Worm (Caenorhabditis elegans): ENCODE measurements around the gene sptf-2.
A peak's percentile ranks its signal among the peaks of the same experiment; 100 is the strongest.

The sptf-2 gene

ce11 chrII:8625163-8625562, at the start of gene sptf-2:
Gene sptf-2, plus strand, starts transcription at chrII:8625459.
- TF ChIP-seq vab-7 (GFP tag; IDR thresholded peaks at IDR 0.05), result no peak
- TF ChIP-seq dmd-8 (GFP tag; IDR thresholded peaks at IDR 0.05), result no peak
- no peak for TF ChIP-seq T26A8.4 (GFP tag; IDR thresholded peaks at IDR 0.05)
- TF ChIP-seq ceh-82 (tag; optimal IDR thresholded peaks at IDR 0.05), result no peak
- TF ChIP-seq php-3 (GFP tag; IDR thresholded peaks at IDR 0.05), result peak; percentile 97
- TF ChIP-seq cey-2 (tag; optimal IDR thresholded peaks at IDR 0.05; ENCODE audit: borderline replicate concordance, insufficient read depth), result no peak
- no peak for TF ChIP-seq zfp-2 (tag; optimal IDR thresholded peaks at IDR 0.05)
- TF ChIP-seq egl-43 (GFP tag; IDR thresholded peaks at IDR 0.05), result no peak
- TF ChIP-seq Y48G9A.11 (GFP tag; IDR thresholded peaks at IDR 0.05), result no peak
- peak; percentile 50 for TF ChIP-seq aha-1 (tag)
- TF ChIP-seq daf-12 (tag; optimal IDR thresholded peaks at IDR 0.05), result no peak
- no peak for TF ChIP-seq lin-39 (tag; optimal IDR thresholded peaks at IDR 0.05)
- no peak for TF ChIP-seq D1046.2 (GFP tag; IDR thresholded peaks at IDR 0.05)
- no peak; the same call in 1 of the 2 replicates for TF ChIP-seq set-16 (GFP tag; IDR thresholded peaks at IDR 0.05)
- no peak for TF ChIP-seq unc-39 (tag; optimal IDR thresholded peaks at IDR 0.05)
- peak; percentile 92 for TF ChIP-seq nhr-28 (tag; optimal IDR thresholded peaks at IDR 0.05)
- TF ChIP-seq zag-1 (tag; optimal IDR thresholded peaks at IDR 0.05), result no peak
- peak; percentile 34; the same call in 1 of the 2 replicates for TF ChIP-seq pha-4 (GFP tag; IDR thresholded peaks at IDR 0.05)
- no peak for TF ChIP-seq pha-4 (tag; optimal IDR thresholded peaks at IDR 0.05)
- peak; percentile 21 for TF ChIP-seq nhr-48 (tag; optimal IDR thresholded peaks at IDR 0.05)
- TF ChIP-seq spr-3 (GFP tag; optimal IDR thresholded peaks at IDR 0.05), result no peak
- TF ChIP-seq F10B5.3 (tag; optimal IDR thresholded peaks at IDR 0.05), result no peak
- TF ChIP-seq R02D3.7 (tag; optimal IDR thresholded peaks at IDR 0.05), result no peak
- TF ChIP-seq jun-1 (tag; optimal IDR thresholded peaks at IDR 0.05), result no peak
- no peak for TF ChIP-seq ceh-20 (GFP tag; IDR thresholded peaks at IDR 0.05)
- TF ChIP-seq dmd-9 (GFP tag; IDR thresholded peaks at IDR 0.05), result no peak
- TF ChIP-seq F49E8.2 (tag; optimal IDR thresholded peaks at IDR 0.05; ENCODE audit: borderline replicate concordance), result no peak
- no peak for TF ChIP-seq zfp-3 (GFP tag; conservative IDR thresholded peaks at IDR 0.05)
- TF ChIP-seq unc-130 (GFP tag; optimal IDR thresholded peaks at IDR 0.05), result no peak
- no peak for TF ChIP-seq hmg-1.1 (GFP tag; IDR thresholded peaks at IDR 0.05)
- no peak for TF ChIP-seq mes-2 (tag; optimal IDR thresholded peaks at IDR 0.05; ENCODE audit: poor library complexity, severe bottlenecking)
- no peak for TF ChIP-seq F37D6.2 (tag; optimal IDR thresholded peaks at IDR 0.05)
- no peak for TF ChIP-seq gei-8 (GFP tag; optimal IDR thresholded peaks at IDR 0.05)
- no peak for TF ChIP-seq lin-13 (GFP tag; optimal IDR thresholded peaks at IDR 0.05)
- TF ChIP-seq sdz-12 (GFP tag; optimal IDR thresholded peaks at IDR 0.05), result no peak
- TF ChIP-seq ceh-44 (GFP tag; IDR thresholded peaks at IDR 0.05), result no peak
- no peak for TF ChIP-seq ceh-28 (tag; optimal IDR thresholded peaks at IDR 0.05)
- TF ChIP-seq attf-4 (tag; optimal IDR thresholded peaks at IDR 0.05), result no peak
- TF ChIP-seq hlh-30 (tag; optimal IDR thresholded peaks at IDR 0.05; ENCODE audit: insufficient read depth), result no peak
- no peak for TF ChIP-seq egl-27 (tag; optimal IDR thresholded peaks at IDR 0.05)
- TF ChIP-seq nhr-6 (tag; optimal IDR thresholded peaks at IDR 0.05), result peak; percentile 59
- no peak for TF ChIP-seq zip-2 (tag; optimal IDR thresholded peaks at IDR 0.05)
- no peak for TF ChIP-seq F26F4.8 (GFP tag; conservative IDR thresholded peaks at IDR 0.05)
- TF ChIP-seq ZK337.2 (GFP tag; IDR thresholded peaks at IDR 0.05), result no peak
- no peak for TF ChIP-seq Y105C5A.15 (GFP tag; IDR thresholded peaks at IDR 0.05)
- no peak for TF ChIP-seq fos-1 (tag; optimal IDR thresholded peaks at IDR 0.05)
- no peak for TF ChIP-seq daf-8 (GFP tag; IDR thresholded peaks at IDR 0.05)
- no peak for TF ChIP-seq nhr-10 (tag; optimal IDR thresholded peaks at IDR 0.05)
- TF ChIP-seq lin-29 (GFP tag; IDR thresholded peaks at IDR 0.05), result no peak
- no peak for TF ChIP-seq Y5F2A.4 (GFP tag; optimal IDR thresholded peaks at IDR 0.05)
- no peak for TF ChIP-seq F44E2.7 (GFP tag; IDR thresholded peaks at IDR 0.05)
- TF ChIP-seq Y75B8A.6 (GFP tag; IDR thresholded peaks at IDR 0.05), result no peak
- TF ChIP-seq dve-1 (tag; optimal IDR thresholded peaks at IDR 0.05; ENCODE audit: insufficient read depth), result peak; percentile 79

Data from whole organism, L4 larva.